Worm (Caenorhabditis elegans) whole organism, midembryonic: ENCODE measurements around the gene Y43C5A.4.

Source experiments
- T22C8.4 ChIP-seq: fragments of 200-800 bp; sonication (Bioruptor generic); IDR thresholded peaks from 2 replicates; pipeline ENCODE4 v1.3.6; 2022; ENCODE audit warnings: missing genetic modification characterization, missing compliant biosample characterization
- flt-1 ChIP-seq: fragments of 200-800 bp; sonication (Bioruptor generic); IDR thresholded peaks from 2 replicates; pipeline ENCODE4 v1.3.6; 2022; ENCODE audit warnings: missing genetic modification characterization, missing compliant biosample characterization
- klf-2 ChIP-seq: fragments of 200-800 bp; sonication (Bioruptor generic); conservative IDR thresholded peaks from 2 replicates; pipeline ENCODE4 v1.3.6; 2022; ENCODE audit warnings: missing genetic modification reagents, missing genetic modification characterization, missing compliant biosample characterization
- tab-1 ChIP-seq: fragments of 200-800 bp; sonication (Bioruptor generic); IDR thresholded peaks from 2 replicates; pipeline ENCODE4 v1.3.6; 2022; ENCODE audit warnings: missing genetic modification characterization, missing compliant biosample characterization

ce11 chrIV:10286655-10287054 is 8.8 kb downstream of the Y43C5A.4 start, which contains the start of gene ebax-1:
- no peak for TF ChIP-seq flt-1
- no peak for TF ChIP-seq klf-2
- no peak for TF ChIP-seq T22C8.4
- no peak for TF ChIP-seq tab-1 (GFP tag; lab: Robert Waterston, UW)
